Fruit fly (Drosophila melanogaster) whole organism, embryonic: ENCODE results near the gene sdk.

Experiments used
- Asciz ChIP-seq: fragments of 200-800 bp; sonication (Bioruptor generic); optimal IDR thresholded peaks from 2 replicates; lab custom pipeline; 2017; ENCODE audit warnings: missing biosample characterization, mild to moderate bottlenecking, missing genetic modification characterization, missing genetic modification reagents
- Atf3 ChIP-seq: fragments of 200-800 bp; sonication (Bioruptor generic); optimal IDR thresholded peaks from 3 replicates; lab custom pipeline; 2016; ENCODE audit warnings: missing biosample characterization, missing genetic modification characterization
- Atf6 ChIP-seq: fragments of 200-800 bp; sonication (Bioruptor generic); IDR thresholded peaks from 2 replicates; pipeline ENCODE4 v1.3.6; 2022; ENCODE audit warnings: missing biosample characterization, missing genetic modification characterization
- CG10366 ChIP-seq: fragments of 200-800 bp; sonication (Bioruptor generic); IDR thresholded peaks from 2 replicates; pipeline ENCODE4 v1.3.6; 2022; ENCODE audit warnings: missing biosample characterization, missing genetic modification characterization
- CG12071 ChIP-seq: fragments of 200-800 bp; sonication (Bioruptor generic); optimal IDR thresholded peaks from 3 replicates; lab custom pipeline; 2018; ENCODE audit warnings: missing biosample characterization, mild to moderate bottlenecking, missing genetic modification characterization
- CG1647 ChIP-seq: fragments of 200-800 bp; sonication (Bioruptor generic); optimal IDR thresholded peaks from 3 replicates; lab custom pipeline; 2016; ENCODE audit warnings: missing biosample characterization, missing genetic modification characterization
- CG16779 ChIP-seq: fragments of 200-800 bp; sonication (Bioruptor generic); IDR thresholded peaks from 2 replicates; pipeline ENCODE4 v1.3.6; 2022; ENCODE audit warnings: missing biosample characterization, missing genetic modification characterization
- CG16813 ChIP-seq: fragments of 200-800 bp; sonication (Bioruptor generic); IDR thresholded peaks from 3 replicates; pipeline ENCODE4 v1.3.6; 2022; ENCODE audit warnings: missing biosample characterization, missing genetic modification characterization; ENCODE audit not compliant: partially characterized antibody
- CG1792 ChIP-seq: fragments of 200-800 bp; sonication (Bioruptor generic); optimal IDR thresholded peaks from 2 replicates; lab custom pipeline; 2016; ENCODE audit warnings: missing biosample characterization, missing genetic modification characterization
- CG2116 ChIP-seq: fragments of 200-800 bp; sonication (Bioruptor generic); optimal IDR thresholded peaks from 3 replicates; lab custom pipeline; 2018; ENCODE audit warnings: missing biosample characterization, mild to moderate bottlenecking, missing genetic modification characterization
- CG31441 ChIP-seq: fragments of 200-800 bp; sonication (Bioruptor generic); IDR thresholded peaks from 2 replicates; pipeline ENCODE4 v1.3.6; 2022; ENCODE audit warnings: missing biosample characterization, missing genetic modification characterization
- CG3163 ChIP-seq: fragments of 200-800 bp; sonication (Bioruptor generic); optimal IDR thresholded peaks from 3 replicates; lab custom pipeline; 2016; ENCODE audit warnings: missing biosample characterization, missing genetic modification characterization
- CG34224 ChIP-seq: fragments of 200-800 bp; sonication (Bioruptor generic); IDR thresholded peaks from 3 replicates; pipeline ENCODE4 v1.3.6; 2022; ENCODE audit warnings: missing biosample characterization, missing genetic modification characterization; ENCODE audit not compliant: partially characterized antibody
- CG5245 ChIP-seq: fragments of 200-800 bp; sonication (Bioruptor generic); optimal IDR thresholded peaks from 3 replicates; lab custom pipeline; 2016; ENCODE audit warnings: missing biosample characterization, missing genetic modification characterization
- CG6175 ChIP-seq: fragments of 200-800 bp; sonication (Bioruptor generic); IDR thresholded peaks from 3 replicates; pipeline ENCODE4 v1.3.6; 2022; ENCODE audit warnings: missing biosample characterization, missing genetic modification characterization
- CG6689 ChIP-seq: fragments of 200-800 bp; sonication (Bioruptor generic); IDR thresholded peaks from 2 replicates; pipeline ENCODE4 v1.3.6; 2022; ENCODE audit warnings: missing biosample characterization, missing genetic modification characterization
- CG7271 ChIP-seq: fragments of 200-800 bp; sonication (Bioruptor generic); optimal IDR thresholded peaks from 2 replicates; lab custom pipeline; 2018; ENCODE audit warnings: missing biosample characterization, mild to moderate bottlenecking, missing genetic modification characterization, moderate library complexity
- CG8281 ChIP-seq: fragments of 200-800 bp; sonication (Bioruptor generic); optimal IDR thresholded peaks from 2 replicates; lab custom pipeline; 2018; ENCODE audit warnings: missing biosample characterization, mild to moderate bottlenecking, missing genetic modification characterization, moderate library complexity
- CG9932 ChIP-seq: fragments of 200-800 bp; sonication (Bioruptor generic); IDR thresholded peaks from 2 replicates; pipeline ENCODE4 v1.3.6; 2022; ENCODE audit warnings: missing biosample characterization, missing genetic modification characterization
- Dbx ChIP-seq: fragments of 200-800 bp; sonication (Bioruptor generic); IDR thresholded peaks from 3 replicates; pipeline ENCODE4 v1.3.6; 2022; ENCODE audit warnings: missing biosample characterization, missing genetic modification characterization
- Dek ChIP-seq: fragments of 200-800 bp; sonication (Bioruptor generic); optimal IDR thresholded peaks from 3 replicates; lab custom pipeline; 2019; ENCODE audit warnings: missing biosample characterization, mild to moderate bottlenecking, missing genetic modification characterization, moderate library complexity
- Eip74EF ChIP-seq, 2 experiments: fragments of 200-800 bp in 1 of 2; fragments of >200 bp in 1 of 2; sonication (Bioruptor generic) in 1 of 2; optimal IDR thresholded peaks; 2 replicates each; lab custom pipeline; 2017 to 2019; ENCODE audit warnings: missing biosample characterization in 2 of 2, missing genetic modification characterization in 2 of 2, mild to moderate bottlenecking in 1 of 2, moderate library complexity in 1 of 2
- H15 ChIP-seq: fragments of 200-800 bp; sonication (Bioruptor generic); IDR thresholded peaks from 3 replicates; pipeline ENCODE4 v1.3.6; 2022; ENCODE audit warnings: missing biosample characterization, missing genetic modification characterization
- Hey ChIP-seq: fragments of 200-800 bp; sonication (Bioruptor generic); optimal IDR thresholded peaks from 3 replicates; lab custom pipeline; 2018; ENCODE audit warnings: missing biosample characterization, mild to moderate bottlenecking, missing genetic modification characterization
- Hsf ChIP-seq: fragments of 200-800 bp; sonication (Bioruptor generic); optimal IDR thresholded peaks from 3 replicates; lab custom pipeline; 2016; ENCODE audit warnings: missing biosample characterization, missing genetic modification characterization
- Max ChIP-seq: fragments of 200-800 bp; sonication (Bioruptor generic); optimal IDR thresholded peaks from 2 replicates; lab custom pipeline; 2016; ENCODE audit warnings: missing biosample characterization, mild to moderate bottlenecking, missing genetic modification characterization
- Neu2 ChIP-seq: fragments of 200-800 bp; sonication (Bioruptor generic); optimal IDR thresholded peaks from 3 replicates; lab custom pipeline; 2016; ENCODE audit warnings: missing biosample characterization, missing genetic modification characterization, borderline replicate concordance
- Ptx1 ChIP-seq: fragments of 200-800 bp; sonication (Bioruptor generic); IDR thresholded peaks from 2 replicates; pipeline ENCODE4 v1.3.6; 2022; ENCODE audit warnings: missing biosample characterization, missing genetic modification characterization
- YL-1 ChIP-seq: fragments of 200-800 bp; sonication (Bioruptor generic); optimal IDR thresholded peaks from 3 replicates; lab custom pipeline; 2017; ENCODE audit warnings: missing biosample characterization, mild to moderate bottlenecking, missing genetic modification characterization
- ara ChIP-seq: fragments of 200-800 bp; sonication (Bioruptor generic); IDR thresholded peaks from 2 replicates; pipeline ENCODE4 v1.3.6; 2022; ENCODE audit warnings: missing biosample characterization, missing genetic modification characterization
- bigmax ChIP-seq: fragments of 200-800 bp; sonication (Bioruptor generic); optimal IDR thresholded peaks from 2 replicates; lab custom pipeline; 2018; ENCODE audit warnings: missing biosample characterization, mild to moderate bottlenecking, missing genetic modification characterization
- caup ChIP-seq: fragments of 200-800 bp; sonication (Bioruptor generic); optimal IDR thresholded peaks from 3 replicates; lab custom pipeline; 2017; ENCODE audit warnings: missing biosample characterization, mild to moderate bottlenecking, missing genetic modification characterization, moderate library complexity; ENCODE audit not compliant: severe bottlenecking
- danr ChIP-seq: fragments of 200-800 bp; sonication (Bioruptor generic); IDR thresholded peaks from 2 replicates; pipeline ENCODE4 v1.3.6; 2022; ENCODE audit warnings: missing biosample characterization, missing genetic modification characterization
- dimm ChIP-seq: fragments of 200-800 bp; sonication (Bioruptor generic); IDR thresholded peaks from 2 replicates; pipeline ENCODE4 v1.3.6; 2022; ENCODE audit warnings: missing biosample characterization, missing genetic modification characterization
- dmrt11E ChIP-seq: fragments of 200-800 bp; sonication (Bioruptor generic); optimal IDR thresholded peaks from 3 replicates; lab custom pipeline; 2018; ENCODE audit warnings: missing biosample characterization, mild to moderate bottlenecking, missing genetic modification characterization, moderate library complexity
- fru ChIP-seq: fragments of >200 bp; optimal IDR thresholded peaks from 2 replicates; lab custom pipeline; 2017
- fu2 ChIP-seq: fragments of 200-800 bp; sonication (Bioruptor generic); optimal IDR thresholded peaks from 2 replicates; lab custom pipeline; 2016; ENCODE audit warnings: missing biosample characterization, missing genetic modification characterization
- inv ChIP-seq: fragments of 200-800 bp; sonication (Bioruptor generic); IDR thresholded peaks from 2 replicates; pipeline ENCODE4 v1.3.6; 2022; ENCODE audit warnings: missing biosample characterization, missing genetic modification characterization; ENCODE audit not compliant: partially characterized antibody
- lab ChIP-seq: fragments of 200-800 bp; sonication (Bioruptor generic); optimal IDR thresholded peaks from 3 replicates; lab custom pipeline; 2017; ENCODE audit warnings: missing biosample characterization, missing genetic modification characterization, mild to moderate bottlenecking, moderate library complexity, missing genetic modification reagents
- lbe ChIP-seq: fragments of 200-800 bp; sonication (Bioruptor generic); optimal IDR thresholded peaks from 2 replicates; lab custom pipeline; 2016; ENCODE audit warnings: missing biosample characterization, mild to moderate bottlenecking, missing genetic modification characterization
- mam ChIP-seq: fragments of 200-800 bp; sonication (Bioruptor generic); optimal IDR thresholded peaks from 3 replicates; lab custom pipeline; 2016; ENCODE audit warnings: missing biosample characterization, missing genetic modification characterization
- nerfin-2 ChIP-seq: fragments of 200-800 bp; sonication (Bioruptor generic); IDR thresholded peaks from 2 replicates; pipeline ENCODE4 v1.3.6; 2022; ENCODE audit warnings: missing biosample characterization, missing genetic modification characterization; ENCODE audit not compliant: partially characterized antibody
- otp ChIP-seq: fragments of 200-800 bp; sonication (Bioruptor generic); IDR thresholded peaks from 3 replicates; pipeline ENCODE4, ENCODE4 v1.3.6; 2022; ENCODE audit warnings: missing biosample characterization, missing genetic modification characterization
- psq ChIP-seq: fragments of 200-800 bp; sonication (Bioruptor generic); optimal IDR thresholded peaks from 2 replicates; lab custom pipeline; 2017; ENCODE audit warnings: missing biosample characterization, missing genetic modification characterization
- ro ChIP-seq: fragments of 200-800 bp; sonication (Bioruptor generic); IDR thresholded peaks from 2 replicates; pipeline ENCODE4 v1.3.6; 2022; ENCODE audit warnings: missing biosample characterization, missing genetic modification characterization
- schlank ChIP-seq: fragments of 200-800 bp; sonication (Bioruptor generic); optimal IDR thresholded peaks from 2 replicates; lab custom pipeline; 2018; ENCODE audit warnings: missing biosample characterization, mild to moderate bottlenecking, missing genetic modification characterization
- scrt ChIP-seq: fragments of 200-800 bp; sonication (Bioruptor generic); optimal IDR thresholded peaks from 2 replicates; lab custom pipeline; 2018; ENCODE audit warnings: missing biosample characterization, mild to moderate bottlenecking, missing genetic modification characterization, moderate library complexity
- tin ChIP-seq: fragments of 200-800 bp; sonication (Bioruptor generic); optimal IDR thresholded peaks from 3 replicates; lab custom pipeline; 2016; ENCODE audit warnings: missing biosample characterization, missing genetic modification characterization
- usp ChIP-seq: fragments of >200 bp; optimal IDR thresholded peaks from 2 replicates; lab custom pipeline; 2017; ENCODE audit warnings: missing biosample characterization, missing genetic modification characterization
- vvl ChIP-seq: fragments of 200-800 bp; sonication (Bioruptor generic); IDR thresholded peaks from 2 replicates; pipeline ENCODE4 v1.3.6; 2022; ENCODE audit warnings: missing biosample characterization, missing genetic modification characterization

sdk gene

dm6 chrX:765039-765508 is 78.4 kb downstream of the sdk start, which contains the start of gene RpL22 (continued):
- peak; percentile 70 for TF ChIP-seq CG16779
- peak; percentile 92 for TF ChIP-seq vvl (GFP tag; lab: Robert Waterston, UW)
- TF ChIP-seq schlank (tag; lab: Kevin White, UChicago): peak; percentile 86
- peak; percentile 79 for TF ChIP-seq bigmax (GFP tag; lab: Kevin White, UChicago)
- TF ChIP-seq Dbx (GFP tag; lab: Robert Waterston, UW): peak; percentile 92
- peak; percentile 59 for TF ChIP-seq CG6689 (GFP tag; lab: Robert Waterston, UW)
- peak; percentile 84 for TF ChIP-seq H15 (GFP tag; lab: Robert Waterston, UW)
- peak; percentile 82 for TF ChIP-seq Atf6
- TF ChIP-seq scrt (GFP tag; lab: Kevin White, UChicago): peak; percentile 86
- peak; percentile 74 for TF ChIP-seq dmrt11E
- peak; percentile 87 for TF ChIP-seq CG1792
- TF ChIP-seq Eip74EF (GFP tag; optimal IDR thresholded peaks at IDR 0.05; lab: Kevin White, UChicago): peak in 1 of 2 experiments; percentile 83
- peak; percentile 73 for TF ChIP-seq mam (GFP tag; lab: Kevin White, UChicago)
- TF ChIP-seq CG9932 (GFP tag; lab: Robert Waterston, UW): peak; percentile 80
- TF ChIP-seq Hsf (GFP tag; lab: Kevin White, UChicago): peak; percentile 88
- TF ChIP-seq CG2116 (GFP tag; lab: Kevin White, UChicago): peak; percentile 99
- no peak; the same call in 1 of the 2 replicates for TF ChIP-seq inv
- peak; percentile 70 for TF ChIP-seq CG1647 (GFP tag; lab: Kevin White, UChicago)
- no peak for TF ChIP-seq fru (lab: Kevin White, UChicago)
- TF ChIP-seq CG10366: peak; percentile 79
- TF ChIP-seq CG6175 (GFP tag; lab: Robert Waterston, UW): peak; percentile 78
- peak; percentile 89 for TF ChIP-seq Max (GFP tag; lab: Kevin White, UChicago)
- TF ChIP-seq lbe (GFP tag; lab: Kevin White, UChicago): no peak
- peak; percentile 85 for TF ChIP-seq Neu2 (GFP tag; lab: Kevin White, UChicago)
- TF ChIP-seq Ptx1 (GFP tag; lab: Robert Waterston, UW): peak; percentile 80
- peak; percentile 60 for TF ChIP-seq ro (GFP tag; lab: Robert Waterston, UW)
- peak; percentile 97 for TF ChIP-seq lab (GFP tag; lab: Kevin White, UChicago)
- no peak for TF ChIP-seq CG34224 (GFP tag; lab: Robert Waterston, UW)
- TF ChIP-seq CG12071: peak; percentile 85
- peak; percentile 82 for TF ChIP-seq CG7271
- peak; percentile 71 for TF ChIP-seq Atf3 (GFP tag; lab: Kevin White, UChicago)
- TF ChIP-seq ara (GFP tag; lab: Robert Waterston, UW): peak; percentile 75
- TF ChIP-seq Asciz (GFP tag; lab: Kevin White, UChicago): peak; percentile 88
- TF ChIP-seq tin (GFP tag; lab: Kevin White, UChicago): peak; percentile 76
- peak; percentile 82 for TF ChIP-seq Dek (tag; lab: Kevin White, UChicago)
- 0 out of 3 replicates have a peak, but pooled peaks have one; percentile 20 for TF ChIP-seq CG16813 (GFP tag; lab: Robert Waterston, UW)
- TF ChIP-seq dimm (GFP tag; lab: Robert Waterston, UW): peak; percentile 43; the same call in 1 of the 2 replicates
- TF ChIP-seq fu2 (GFP tag; lab: Kevin White, UChicago): peak; percentile 89
- peak; percentile 96 for TF ChIP-seq YL-1
- peak; percentile 60; the same call in 1 of the 2 replicates for TF ChIP-seq danr (GFP tag; lab: Robert Waterston, UW)
- peak; percentile 35 for TF ChIP-seq CG8281 (tag; lab: Kevin White, UChicago)
- peak; percentile 97 for TF ChIP-seq caup
- peak; percentile 77 for TF ChIP-seq CG5245 (GFP tag; lab: Kevin White, UChicago)
- TF ChIP-seq otp (GFP tag; lab: Robert Waterston, UW): peak; percentile 90
- TF ChIP-seq usp (GFP tag; lab: Kevin White, UChicago): no peak
- peak; percentile 80 for TF ChIP-seq CG31441 (GFP tag; lab: Robert Waterston, UW)
- TF ChIP-seq nerfin-2: no peak
- TF ChIP-seq CG3163: peak; percentile 84
- peak; percentile 83 for TF ChIP-seq psq (GFP tag; lab: Kevin White, UChicago)
- peak; percentile 73 for TF ChIP-seq Hey
